Fruit fly (Drosophila melanogaster) whole organism, prepupa: Measurements from ENCODE around the gene RASSF8.

Experiments
- CG10631 ChIP-seq: fragments of 200-800 bp; sonication (Bioruptor generic); optimal IDR thresholded peaks from 2 replicates; lab custom pipeline; 2016; ENCODE audit warnings: missing biosample characterization, missing genetic modification characterization
- CG10669 ChIP-seq: fragments of 200-800 bp; sonication (Bioruptor generic); optimal IDR thresholded peaks from 3 replicates; lab custom pipeline; 2018; ENCODE audit warnings: missing biosample characterization, mild to moderate bottlenecking, missing genetic modification characterization, moderate library complexity
- CG11762 ChIP-seq: fragments of 200-800 bp; sonication (Bioruptor generic); optimal IDR thresholded peaks from 3 replicates; lab custom pipeline; 2016; ENCODE audit warnings: missing biosample characterization, missing genetic modification characterization; ENCODE audit not compliant: insufficient read depth
- Gug ChIP-seq: fragments of 200-800 bp; sonication (Bioruptor generic); IDR thresholded peaks from 2 replicates; pipeline ENCODE4 v1.3.6; 2022; ENCODE audit warnings: missing biosample characterization, missing genetic modification characterization
- pdm3 ChIP-seq: fragments of 200-800 bp; sonication (Bioruptor generic); optimal IDR thresholded peaks from 3 replicates; lab custom pipeline; 2016; ENCODE audit warnings: missing biosample characterization, missing genetic modification characterization
- salr ChIP-seq, 2 experiments: fragments of 200-800 bp; sonication (Bioruptor generic); optimal IDR thresholded peaks; 3 replicates each; lab custom pipeline; 2016 to 2018; ENCODE audit warnings: missing biosample characterization in 2 of 2, missing genetic modification characterization in 2 of 2, mild to moderate bottlenecking in 1 of 2

DNA sequence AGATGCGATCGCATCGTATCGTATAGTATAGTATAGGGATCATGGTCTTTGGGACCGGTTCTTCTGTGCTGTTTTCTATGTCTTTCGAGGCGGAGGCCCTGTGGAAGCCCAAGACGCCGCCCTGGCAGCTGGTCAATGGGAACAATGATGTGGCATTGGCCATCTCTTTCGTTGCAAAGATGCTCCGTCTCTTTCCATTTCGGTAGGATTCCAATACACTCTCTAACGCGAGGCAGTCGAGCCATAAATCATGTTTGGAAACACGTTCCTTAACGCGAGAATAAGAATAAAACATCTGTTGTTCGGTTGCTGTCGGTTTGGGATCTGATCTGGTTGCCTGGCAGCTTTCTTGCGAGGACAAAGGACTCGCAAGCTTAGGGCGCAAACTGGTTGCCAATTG, 32.9 kb upstream of the RASSF8 start:
- TF ChIP-seq CG10631 (GFP tag; lab: Kevin White, UChicago) = no peak
- no peak for TF ChIP-seq Gug (GFP tag; lab: Robert Waterston, UW)
- no peak for TF ChIP-seq pdm3 (GFP tag; lab: Kevin White, UChicago)
- TF ChIP-seq CG10669 (GFP tag; lab: Kevin White, UChicago) = no peak
- TF ChIP-seq CG11762 (GFP tag; lab: Kevin White, UChicago) = no peak
- no peak for TF ChIP-seq salr (GFP tag; optimal IDR thresholded peaks at IDR 0.05; lab: Kevin White, UChicago)
